Fruit fly (Drosophila melanogaster) whole organism, embryonic: ENCODE results near the gene CG3690.

Source experiments
- B-H1 ChIP-seq: fragments of 200-800 bp; sonication (Bioruptor generic); IDR thresholded peaks from 3 replicates; pipeline ENCODE4 v1.3.6; 2022; ENCODE audit warnings: missing biosample characterization, missing genetic modification characterization
- CG10366 ChIP-seq: fragments of 200-800 bp; sonication (Bioruptor generic); IDR thresholded peaks from 2 replicates; pipeline ENCODE4 v1.3.6; 2022; ENCODE audit warnings: missing biosample characterization, missing genetic modification characterization
- CG10654 ChIP-seq: fragments of 200-800 bp; sonication (Bioruptor generic); optimal IDR thresholded peaks from 2 replicates; lab custom pipeline; 2016; ENCODE audit warnings: missing biosample characterization, missing genetic modification characterization
- CG11504 ChIP-seq: fragments of 200-800 bp; sonication (Bioruptor generic); optimal IDR thresholded peaks from 3 replicates; lab custom pipeline; 2019; ENCODE audit warnings: missing biosample characterization, mild to moderate bottlenecking, missing genetic modification characterization, moderate library complexity
- CG11696 ChIP-seq: fragments of 200-800 bp; sonication (Bioruptor generic); IDR thresholded peaks from 2 replicates; pipeline ENCODE4 v1.3.6; 2022; ENCODE audit warnings: missing biosample characterization, missing genetic modification characterization
- CG12744 ChIP-seq: fragments of 200-800 bp; sonication (Bioruptor generic); optimal IDR thresholded peaks from 2 replicates; lab custom pipeline; 2016; ENCODE audit warnings: missing biosample characterization, missing genetic modification characterization
- CG15514 ChIP-seq: fragments of 200-800 bp; sonication (Bioruptor generic); optimal IDR thresholded peaks from 3 replicates; lab custom pipeline; 2017; ENCODE audit warnings: missing biosample characterization, missing genetic modification characterization, mild to moderate bottlenecking, moderate library complexity, missing genetic modification reagents
- CG1603 ChIP-seq: fragments of 200-800 bp; sonication (Bioruptor generic); optimal IDR thresholded peaks from 2 replicates; lab custom pipeline; 2019; ENCODE audit warnings: missing biosample characterization, mild to moderate bottlenecking, missing genetic modification characterization, moderate library complexity
- CG18011 ChIP-seq: fragments of 200-800 bp; sonication (Bioruptor generic); optimal IDR thresholded peaks from 2 replicates; lab custom pipeline; 2017; ENCODE audit warnings: missing biosample characterization, missing genetic modification characterization, mild to moderate bottlenecking, moderate library complexity, missing genotype
- CG18619 ChIP-seq: fragments of 200-800 bp; sonication (Bioruptor generic); optimal IDR thresholded peaks from 3 replicates; lab custom pipeline; 2017; ENCODE audit warnings: missing biosample characterization, mild to moderate bottlenecking, missing genetic modification characterization
- CG2202 ChIP-seq: fragments of 200-800 bp; sonication (Bioruptor generic); optimal IDR thresholded peaks from 2 replicates; lab custom pipeline; 2018; ENCODE audit warnings: missing biosample characterization, mild to moderate bottlenecking, missing genetic modification characterization
- CG30020 ChIP-seq: fragments of 200-800 bp; optimal IDR thresholded peaks from 2 replicates; lab custom pipeline; 2019; ENCODE audit warnings: missing biosample characterization, mild to moderate bottlenecking, missing genetic modification characterization, moderate library complexity
- CG32767 ChIP-seq: fragments of 200-800 bp; sonication (Bioruptor generic); IDR thresholded peaks from 2 replicates; pipeline ENCODE4 v1.3.6; 2022; ENCODE audit warnings: missing biosample characterization, missing genetic modification characterization
- CG3995 ChIP-seq: fragments of 200-800 bp; sonication (Bioruptor generic); optimal IDR thresholded peaks from 3 replicates; lab custom pipeline; 2016; ENCODE audit warnings: missing biosample characterization, missing genetic modification characterization
- CG6813 ChIP-seq: fragments of 200-800 bp; sonication (Bioruptor generic); optimal IDR thresholded peaks from 2 replicates; lab custom pipeline; 2017; ENCODE audit warnings: missing biosample characterization, missing genetic modification characterization, mild to moderate bottlenecking, moderate library complexity, missing genetic modification reagents
- CG7372 ChIP-seq: fragments of 200-800 bp; sonication (Bioruptor generic); IDR thresholded peaks from 2 replicates; pipeline ENCODE4 v1.3.6; 2022; ENCODE audit warnings: missing biosample characterization, missing genetic modification characterization
- CG7556 ChIP-seq: fragments of 200-800 bp; sonication (Bioruptor generic); optimal IDR thresholded peaks from 2 replicates; lab custom pipeline; 2017; ENCODE audit warnings: missing biosample characterization, mild to moderate bottlenecking, missing genetic modification characterization
- CG8290 ChIP-seq, 3 experiments: fragments of 200-800 bp; sonication (Bioruptor generic); optimal IDR thresholded peaks; 2 replicates each; lab custom pipeline; 2016 to 2019; ENCODE audit warnings: missing biosample characterization in 3 of 3, missing genetic modification characterization in 3 of 3, mild to moderate bottlenecking in 2 of 3, moderate library complexity in 1 of 3
- CG8478 ChIP-seq: fragments of >200 bp; optimal IDR thresholded peaks from 2 replicates; lab custom pipeline; 2018
- CG9215 ChIP-seq: fragments of 200-800 bp; sonication (Bioruptor generic); IDR thresholded peaks from 2 replicates; pipeline ENCODE4 v1.3.6; 2022; ENCODE audit warnings: missing biosample characterization, missing genetic modification characterization
- CG9437 ChIP-seq: fragments of 200-800 bp; sonication (Bioruptor generic); optimal IDR thresholded peaks from 2 replicates; lab custom pipeline; 2018; ENCODE audit warnings: missing biosample characterization, mild to moderate bottlenecking, missing genetic modification characterization
- CG9817 ChIP-seq: fragments of 200-800 bp; sonication (Bioruptor generic); optimal IDR thresholded peaks from 2 replicates; lab custom pipeline; 2018; ENCODE audit warnings: missing biosample characterization, mild to moderate bottlenecking, missing genetic modification characterization, moderate library complexity
- Chrac-16 ChIP-seq: fragments of 200-800 bp; sonication (Bioruptor generic); optimal IDR thresholded peaks from 3 replicates; lab custom pipeline; 2016; ENCODE audit warnings: missing biosample characterization, missing genetic modification characterization
- D19B ChIP-seq: fragments of 200-800 bp; sonication (Bioruptor generic); optimal IDR thresholded peaks from 2 replicates; lab custom pipeline; 2017; ENCODE audit warnings: missing biosample characterization, mild to moderate bottlenecking, missing genetic modification characterization
- Dfd ChIP-seq, 2 experiments: fragments of >200 bp; optimal IDR thresholded peaks; 2 replicates each; lab custom pipeline; 2017; ENCODE audit warnings: missing biosample characterization in 2 of 2, missing genetic modification characterization in 2 of 2
- Elba2 ChIP-seq: fragments of 200-800 bp; sonication (Bioruptor generic); optimal IDR thresholded peaks from 3 replicates; lab custom pipeline; 2016; ENCODE audit warnings: missing biosample characterization, missing genetic modification characterization
- HLH3B ChIP-seq: fragments of 200-800 bp; sonication (Bioruptor generic); IDR thresholded peaks from 2 replicates; pipeline ENCODE4 v1.3.6; 2022; ENCODE audit warnings: missing biosample characterization, missing genetic modification characterization
- Meics ChIP-seq: fragments of 200-800 bp; sonication (Bioruptor generic); optimal IDR thresholded peaks from 2 replicates; lab custom pipeline; 2017; ENCODE audit warnings: missing biosample characterization, mild to moderate bottlenecking, missing genetic modification characterization
- NFAT ChIP-seq: fragments of 200-800 bp; sonication (Bioruptor generic); IDR thresholded peaks from 2 replicates; pipeline ENCODE4 v1.3.6; 2022; ENCODE audit warnings: missing biosample characterization, missing genetic modification characterization
- Pdp1 ChIP-seq, 2 experiments: fragments of 200-800 bp; sonication (Bioruptor generic); optimal IDR thresholded peaks; 3 replicates each; lab custom pipeline; 2016; ENCODE audit warnings: missing biosample characterization in 2 of 2, missing genetic modification characterization in 2 of 2, mild to moderate bottlenecking in 1 of 2, moderate library complexity in 1 of 2
- Trl ChIP-seq, 3 experiments: fragments of >200 bp in 2 of 3; fragments of 200-800 bp in 1 of 3; sonication (Bioruptor generic) in 1 of 3; optimal IDR thresholded peaks; 2 replicates in 1 of 3; 3 replicates in 2 of 3; lab custom pipeline; 2016 to 2017; ENCODE audit warnings: missing biosample characterization in 1 of 3, missing genetic modification characterization in 1 of 3
- ac ChIP-seq: fragments of 200-800 bp; sonication (Bioruptor generic); optimal IDR thresholded peaks from 3 replicates; lab custom pipeline; 2017; ENCODE audit warnings: missing biosample characterization, mild to moderate bottlenecking, missing genetic modification characterization
- br ChIP-seq: fragments of >200 bp; optimal IDR thresholded peaks from 2 replicates; lab custom pipeline; 2017
- chm ChIP-seq: fragments of 200-800 bp; sonication (Bioruptor generic); IDR thresholded peaks from 2 replicates; pipeline ENCODE4 v1.3.6; 2022; ENCODE audit warnings: missing biosample characterization, missing genetic modification characterization
- ci ChIP-seq: fragments of 200-800 bp; sonication (Bioruptor generic); IDR thresholded peaks from 3 replicates; pipeline ENCODE4 v1.3.6; 2022; ENCODE audit warnings: missing biosample characterization, missing genetic modification characterization
- dmrt99B ChIP-seq: fragments of 200-800 bp; sonication (Bioruptor generic); optimal IDR thresholded peaks from 2 replicates; lab custom pipeline; 2018; ENCODE audit warnings: missing biosample characterization, mild to moderate bottlenecking, missing genetic modification characterization, moderate library complexity
- ems ChIP-seq: fragments of 200-800 bp; sonication (Bioruptor generic); optimal IDR thresholded peaks from 3 replicates; lab custom pipeline; 2016; ENCODE audit warnings: missing biosample characterization, missing genetic modification characterization
- eve ChIP-seq, 2 experiments: fragments of >200 bp; optimal IDR thresholded peaks; 2 replicates each; lab custom pipeline; 2017; ENCODE audit warnings: missing biosample characterization in 2 of 2, missing genetic modification characterization in 2 of 2
- fd3F ChIP-seq: fragments of 200-800 bp; sonication (Bioruptor generic); optimal IDR thresholded peaks from 2 replicates; lab custom pipeline; 2018; ENCODE audit warnings: missing biosample characterization, mild to moderate bottlenecking, missing genetic modification characterization, moderate library complexity
- fd96Cb ChIP-seq: fragments of 200-800 bp; sonication (Bioruptor generic); optimal IDR thresholded peaks from 2 replicates; lab custom pipeline; 2018; ENCODE audit warnings: missing biosample characterization, mild to moderate bottlenecking, missing genetic modification characterization, moderate library complexity
- her ChIP-seq: fragments of 200-800 bp; sonication (Bioruptor generic); optimal IDR thresholded peaks from 2 replicates; lab custom pipeline; 2016; ENCODE audit warnings: missing biosample characterization, missing genetic modification characterization
- hkb ChIP-seq, 2 experiments: fragments of 200-800 bp in 1 of 2; fragments of >200 bp in 1 of 2; sonication (Bioruptor generic) in 1 of 2; IDR thresholded peaks in 1 of 2; optimal IDR thresholded peaks in 1 of 2; 2 replicates each; pipeline versions ENCODE4 v1.3.6 to Lab custom; 2017 to 2022; ENCODE audit warnings: missing biosample characterization in 1 of 2, missing genetic modification characterization in 1 of 2
- lilli ChIP-seq: fragments of 200-800 bp; sonication (Bioruptor generic); optimal IDR thresholded peaks from 3 replicates; lab custom pipeline; 2016; ENCODE audit warnings: missing biosample characterization, missing genetic modification characterization
- oc ChIP-seq: fragments of 200-800 bp; sonication (Bioruptor generic); optimal IDR thresholded peaks from 2 replicates; lab custom pipeline; 2018; ENCODE audit warnings: missing biosample characterization, mild to moderate bottlenecking, missing genetic modification characterization, moderate library complexity
- pan ChIP-seq, 4 experiments: fragments of >200 bp in 3 of 4; fragments of 200-800 bp in 1 of 4; sonication (Bioruptor generic) in 1 of 4; optimal IDR thresholded peaks in 3 of 4; IDR thresholded peaks in 1 of 4; 2 replicates each; pipeline versions ENCODE4 v1.3.6 to Lab custom; 2017 to 2022; ENCODE audit warnings: missing biosample characterization in 2 of 4, missing genetic modification characterization in 2 of 4, mixed read lengths in 1 of 4
- rib ChIP-seq: fragments of 200-800 bp; sonication (Bioruptor generic); IDR thresholded peaks from 2 replicates; pipeline ENCODE4 v1.3.6; 2022; ENCODE audit warnings: missing biosample characterization, missing genetic modification characterization
- row ChIP-seq: fragments of 200-800 bp; sonication (Bioruptor generic); IDR thresholded peaks from 3 replicates; pipeline ENCODE4 v1.3.6; 2022; ENCODE audit warnings: missing biosample characterization, missing genetic modification characterization
- schlank ChIP-seq: fragments of 200-800 bp; sonication (Bioruptor generic); optimal IDR thresholded peaks from 2 replicates; lab custom pipeline; 2018; ENCODE audit warnings: missing biosample characterization, mild to moderate bottlenecking, missing genetic modification characterization
- toy ChIP-seq: fragments of 200-800 bp; sonication (Bioruptor generic); IDR thresholded peaks from 2 replicates; pipeline ENCODE4 v1.3.6; 2022; ENCODE audit warnings: missing biosample characterization, missing genetic modification characterization
- tx ChIP-seq: fragments of 200-800 bp; sonication (Bioruptor generic); optimal IDR thresholded peaks from 2 replicates; lab custom pipeline; 2016; ENCODE audit warnings: missing biosample characterization, missing genetic modification characterization

CG3690 gene

dm6 chrX:966818-967217, 15.1 kb upstream of the CG3690 start (continued):
- peak; percentile 23 for TF ChIP-seq schlank (tag; lab: Kevin White, UChicago)
- TF ChIP-seq CG11696 (GFP tag; lab: Robert Waterston, UW), result no peak
- TF ChIP-seq CG1603 (tag; lab: Kevin White, UChicago), result peak; percentile 24
- TF ChIP-seq D19B (GFP tag; lab: Kevin White, UChicago), result peak; percentile 40
- TF ChIP-seq fd96Cb (tag; lab: Kevin White, UChicago), result peak; percentile 16
- TF ChIP-seq Elba2 (GFP tag; lab: Kevin White, UChicago), result no peak
- peak; percentile 27 for TF ChIP-seq CG9817 (tag; lab: Kevin White, UChicago)
- peak; percentile 32 for TF ChIP-seq oc (tag; lab: Kevin White, UChicago)
- no peak for TF ChIP-seq CG7372 (GFP tag; lab: Robert Waterston, UW)
- TF ChIP-seq toy (GFP tag; lab: Robert Waterston, UW), result no peak
- no peak for TF ChIP-seq CG3995
- TF ChIP-seq pan (optimal IDR thresholded peaks at IDR 0.05; lab: Kevin White, UChicago), result no peak
- TF ChIP-seq pan (GFP tag; optimal IDR thresholded peaks at IDR 0.05 in 1 of 2, IDR thresholded peaks at IDR 0.05 in 1 of 2), result peak in 1 of 2 experiments; percentile 33
- TF ChIP-seq Pdp1 (GFP tag; optimal IDR thresholded peaks at IDR 0.05; lab: Kevin White, UChicago), result peak in 1 of 2 experiments; percentile 6
- TF ChIP-seq ems, result no peak
- TF ChIP-seq CG15514, result peak; percentile 35
- peak in 1 of 2 experiments; percentile 27 for TF ChIP-seq eve (GFP tag; optimal IDR thresholded peaks at IDR 0.05; lab: Kevin White, UChicago)
- TF ChIP-seq CG7556, result peak; percentile 41
- TF ChIP-seq rib (GFP tag; lab: Robert Waterston, UW), result no peak
- peak; percentile 21 for TF ChIP-seq fd3F (GFP tag; lab: Kevin White, UChicago)
- TF ChIP-seq chm, result no peak
- 0 out of 2 replicates have a peak, but pooled peaks have one; percentile 31 for TF ChIP-seq CG9215 (GFP tag; lab: Robert Waterston, UW)
- no peak for TF ChIP-seq CG30020 (tag; lab: Kevin White, UChicago)
- TF ChIP-seq row (GFP tag; lab: Robert Waterston, UW), result peak; percentile 66
- TF ChIP-seq br (lab: Kevin White, UChicago), result no peak
- no peak for TF ChIP-seq CG9437 (GFP tag; lab: Kevin White, UChicago)
- TF ChIP-seq CG8290 (GFP tag; optimal IDR thresholded peaks at IDR 0.05; lab: Kevin White, UChicago), result no peak
- TF ChIP-seq CG8290 (tag; optimal IDR thresholded peaks at IDR 0.05; lab: Kevin White, UChicago), result peak in 1 of 2 experiments; percentile 64
- TF ChIP-seq Chrac-16 (GFP tag; lab: Kevin White, UChicago), result no peak
- TF ChIP-seq B-H1 (GFP tag; lab: Robert Waterston, UW), result no peak
- TF ChIP-seq hkb (optimal IDR thresholded peaks at IDR 0.05; lab: Kevin White, UChicago), result no peak
- TF ChIP-seq hkb (GFP tag; IDR thresholded peaks at IDR 0.05; lab: Robert Waterston, UW), result 0 out of 2 replicates have a peak, but pooled peaks have one; percentile 24
- TF ChIP-seq CG11504 (tag; lab: Kevin White, UChicago), result peak; percentile 62
- TF ChIP-seq CG10366 (GFP tag; lab: Robert Waterston, UW), result peak; percentile 12; the same call in 1 of the 2 replicates
- no peak for TF ChIP-seq CG10654 (GFP tag; lab: Kevin White, UChicago)
- TF ChIP-seq HLH3B (GFP tag; lab: Robert Waterston, UW), result peak; percentile 59
- no peak for TF ChIP-seq CG18011
- TF ChIP-seq Dfd (GFP tag; optimal IDR thresholded peaks at IDR 0.05; lab: Kevin White, UChicago), result no peak
- TF ChIP-seq ac (GFP tag; lab: Kevin White, UChicago), result no peak
- TF ChIP-seq CG6813, result no peak
- no peak for TF ChIP-seq CG8478 (lab: Kevin White, UChicago)
- no peak for TF ChIP-seq CG32767 (GFP tag; lab: Robert Waterston, UW)
- peak; percentile 62 for TF ChIP-seq dmrt99B (tag; lab: Kevin White, UChicago)
- TF ChIP-seq CG12744, result no peak
- peak; percentile 59 for TF ChIP-seq Meics (GFP tag; lab: Kevin White, UChicago)
- no peak for TF ChIP-seq NFAT
- no peak for TF ChIP-seq Trl (optimal IDR thresholded peaks at IDR 0.05; lab: Kevin White, UChicago)
- TF ChIP-seq Trl (GFP tag; optimal IDR thresholded peaks at IDR 0.05; lab: Kevin White, UChicago), result no peak
- peak; percentile 4 for TF ChIP-seq CG18619 (GFP tag; lab: Kevin White, UChicago)
- TF ChIP-seq her (GFP tag; lab: Kevin White, UChicago), result no peak
- no peak for TF ChIP-seq tx (GFP tag; lab: Kevin White, UChicago)
- peak; percentile 38 for TF ChIP-seq lilli (GFP tag; lab: Kevin White, UChicago)
- TF ChIP-seq CG2202, result no peak
- 0 out of 3 replicates have a peak, but pooled peaks have one; percentile 29 for TF ChIP-seq ci
